Worm (Caenorhabditis elegans): ENCODE data around the gene bbs-2.
A peak's percentile ranks its signal among the peaks of the same experiment; 100 is the strongest.

The bbs-2 gene

ce11 chrIV:7933733-7934132, at the start of gene bbs-2:
Gene bbs-2 (plus strand): TSS chrIV:7934033.
- no peak for TF ChIP-seq atf-7 (tag; optimal IDR thresholded peaks at IDR 0.05)
- TF ChIP-seq D2030.7 (GFP tag; IDR thresholded peaks at IDR 0.05), result no peak
- no peak for TF ChIP-seq unc-62 (GFP tag; optimal IDR thresholded peaks at IDR 0.05)
- no peak for TF ChIP-seq ztf-25 (GFP tag; IDR thresholded peaks at IDR 0.05)
- no peak for TF ChIP-seq egl-44 (GFP tag; IDR thresholded peaks at IDR 0.05)
- TF ChIP-seq ztf-28 (GFP tag; IDR thresholded peaks at IDR 0.05), result no peak
- TF ChIP-seq F39B2.1 (GFP tag; IDR thresholded peaks at IDR 0.05), result no peak
- TF ChIP-seq somi-1 (GFP tag; optimal IDR thresholded peaks at IDR 0.05), result no peak
- no peak for TF ChIP-seq pha-4 (tag; optimal IDR thresholded peaks at IDR 0.05)
- no peak for TF ChIP-seq hmg-1.2 (GFP tag; IDR thresholded peaks at IDR 0.05)
- no peak for TF ChIP-seq T07F8.4 (tag; optimal IDR thresholded peaks at IDR 0.05)
- TF ChIP-seq F55B11.4 (tag; optimal IDR thresholded peaks at IDR 0.05; ENCODE audit: borderline replicate concordance, insufficient read depth), result no peak
- TF ChIP-seq madf-10 (tag; optimal IDR thresholded peaks at IDR 0.05), result no peak
- no peak for TF ChIP-seq lag-1 (GFP tag; IDR thresholded peaks at IDR 0.05)
- TF ChIP-seq nfya-1 (tag; optimal IDR thresholded peaks at IDR 0.05; ENCODE audit: borderline replicate concordance, insufficient read depth), result no peak
- no peak for TF ChIP-seq C17E4.6 (GFP tag; IDR thresholded peaks at IDR 0.05)
- no peak for TF ChIP-seq ama-1 (optimal IDR thresholded peaks at IDR 0.05)
- no peak for TF ChIP-seq ama-1 (GFP tag; optimal IDR thresholded peaks at IDR 0.05)
- no peak for TF ChIP-seq fkh-3 (tag; optimal IDR thresholded peaks at IDR 0.05)
- TF ChIP-seq ztf-26 (tag; optimal IDR thresholded peaks at IDR 0.05), result no peak

- TF ChIP-seq Y79H2A.3 (GFP tag; conservative IDR thresholded peaks at IDR 0.05) (no peak), atf-7 (tag; optimal IDR thresholded peaks at IDR 0.05) (peak; percentile 14)
Measured at ce11 chrIV:7897443-7897842, 36.4 kb upstream of the bbs-2 start, which contains the start of gene ilys-4. Gene ilys-4 (minus strand): TSS chrIV:7897543.

- no peak for TF ChIP-seq sdz-38 (tag; optimal IDR thresholded peaks at IDR 0.05)
Measured at ce11 chrIV:7897953-7898352, 35.9 kb upstream of the bbs-2 start.

- TF ChIP-seq nhr-80 (tag; optimal IDR thresholded peaks at IDR 0.05) (peak; percentile 70), xnd-1 (tag; optimal IDR thresholded peaks at IDR 0.05) (no peak), rec-8 (tag; optimal IDR thresholded peaks at IDR 0.05) (no peak)
Measured at ce11 chrIV:7898489-7898888, 35.3 kb upstream of the bbs-2 start.

ce11 chrIV:7902221-7902904, 31.5 kb upstream of the bbs-2 start, which contains the start of gene arp-11:
Gene arp-11 (minus strand): TSS chrIV:7902271.
- TF ChIP-seq ceh-27 (GFP tag; optimal IDR thresholded peaks at IDR 0.05) (peak; percentile 30), repo-1 (tag; optimal IDR thresholded peaks at IDR 0.05) (no peak), attf-5 (GFP tag; optimal IDR thresholded peaks at IDR 0.05) (peak; percentile 84), madf-10 (tag; optimal IDR thresholded peaks at IDR 0.05) (peak; percentile 46), let-607 (tag; optimal IDR thresholded peaks at IDR 0.05) (peak in 1 of 2 experiments; percentile 1), hmg-1.2 (GFP tag; IDR thresholded peaks at IDR 0.05) (peak; percentile 31; the same call in 1 of the 2 replicates), dox-1 (GFP tag; IDR thresholded peaks at IDR 0.05) (peak; percentile 61), F33H1.4 (GFP tag; IDR thresholded peaks at IDR 0.05) (peak; percentile 26; the same call in 1 of the 2 replicates), lin-54 (GFP tag; optimal IDR thresholded peaks at IDR 0.05) (peak; percentile 61), ceh-79 (tag; optimal IDR thresholded peaks at IDR 0.05) (no peak), ceh-40 (GFP tag; IDR thresholded peaks at IDR 0.05) (no peak), mes-4 (tag; optimal IDR thresholded peaks at IDR 0.05) (no peak), chd-7 (tag; optimal IDR thresholded peaks at IDR 0.05) (no peak), him-1 (tag; optimal IDR thresholded peaks at IDR 0.05) (no peak), madf-6 (GFP tag; IDR thresholded peaks at IDR 0.05) (peak; percentile 61; the same call in 1 of the 2 replicates), lsl-1 (GFP tag; optimal IDR thresholded peaks at IDR 0.05) (peak; percentile 65), madf-8 (GFP tag; conservative IDR thresholded peaks at IDR 0.05) (no peak), snpc-1.1 (tag; optimal IDR thresholded peaks at IDR 0.05; ENCODE audit: insufficient read depth) (no peak), unc-130 (GFP tag; optimal IDR thresholded peaks at IDR 0.05) (no peak)
